Worm (Caenorhabditis elegans): ENCODE results near the gene grd-14.
A peak's percentile ranks its signal among the peaks of the same experiment; 100 is the strongest.

Gene grd-14

DNA sequence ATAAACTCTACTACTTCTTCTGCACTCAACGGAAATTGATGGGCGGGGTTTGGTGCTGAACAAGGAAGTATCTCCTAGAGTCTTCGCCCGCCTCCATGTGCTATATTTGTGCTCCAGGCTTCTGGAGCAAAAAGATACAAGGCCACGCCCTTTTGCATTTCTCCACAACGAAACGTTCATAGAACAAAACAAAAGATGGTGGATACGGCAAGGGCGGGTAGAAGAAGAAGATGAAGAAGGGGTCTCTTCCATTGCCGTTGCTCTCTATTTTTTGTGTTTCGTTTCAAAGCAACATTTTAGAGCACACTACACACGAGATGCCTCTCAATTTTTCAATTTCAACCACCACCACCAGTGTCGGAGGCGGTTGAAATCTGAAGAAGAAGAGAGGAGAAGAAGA is 23.5 kb upstream of the grd-14 start:
- TF ChIP-seq arid-1 (GFP tag; conservative IDR thresholded peaks at IDR 0.05), result no peak
- TF ChIP-seq nhr-42 (GFP tag; IDR thresholded peaks at IDR 0.05), result no peak
- no peak for TF ChIP-seq ceh-62 (tag; optimal IDR thresholded peaks at IDR 0.05)
- no peak for TF ChIP-seq nhr-77 (tag; optimal IDR thresholded peaks at IDR 0.05)
- TF ChIP-seq daf-16 (GFP tag; optimal IDR thresholded peaks at IDR 0.05), result no peak
- no peak for TF ChIP-seq daf-16 (tag; optimal IDR thresholded peaks at IDR 0.05)
- TF ChIP-seq nhr-10 (tag; optimal IDR thresholded peaks at IDR 0.05), result no peak
- TF ChIP-seq nhr-28 (tag; optimal IDR thresholded peaks at IDR 0.05), result no peak
- TF ChIP-seq madf-5 (GFP tag; IDR thresholded peaks at IDR 0.05), result no peak
- peak; percentile 77 for TF ChIP-seq aha-1 (tag)
- no peak for TF ChIP-seq hif-1 (tag; optimal IDR thresholded peaks at IDR 0.05)
- peak in 1 of 2 experiments; percentile 46 for TF ChIP-seq mdl-1 (tag; optimal IDR thresholded peaks at IDR 0.05)
- no peak for TF ChIP-seq Y105C5A.15 (GFP tag; IDR thresholded peaks at IDR 0.05)
- peak; percentile 11 for TF ChIP-seq mes-2 (tag; optimal IDR thresholded peaks at IDR 0.05; ENCODE audit: poor library complexity, severe bottlenecking)
- TF ChIP-seq dmd-6 (GFP tag; IDR thresholded peaks at IDR 0.05), result 0 out of 2 replicates have a peak, but pooled peaks have one; percentile 6
- TF ChIP-seq madf-9 (GFP tag; conservative IDR thresholded peaks at IDR 0.05), result no peak
- TF ChIP-seq hlh-11 (tag; optimal IDR thresholded peaks at IDR 0.05), result no peak
- no peak for TF ChIP-seq lir-3 (tag; optimal IDR thresholded peaks at IDR 0.05)
- no peak for TF ChIP-seq skn-1 (tag; optimal IDR thresholded peaks at IDR 0.05)
- TF ChIP-seq lim-7 (GFP tag; IDR thresholded peaks at IDR 0.05), result no peak
- no peak for TF ChIP-seq lin-13 (GFP tag; optimal IDR thresholded peaks at IDR 0.05)
- no peak for TF ChIP-seq dpl-1 (GFP tag; optimal IDR thresholded peaks at IDR 0.05)
- TF ChIP-seq unc-62 (GFP tag; optimal IDR thresholded peaks at IDR 0.05 in 1 of 2), result no peak
- TF ChIP-seq unc-62 (tag; optimal IDR thresholded peaks at IDR 0.05), result no peak
- TF ChIP-seq hmg-1.1 (GFP tag; IDR thresholded peaks at IDR 0.05), result no peak
- TF ChIP-seq lin-1 (GFP tag; IDR thresholded peaks at IDR 0.05), result no peak
- TF ChIP-seq lsy-2 (tag; optimal IDR thresholded peaks at IDR 0.05), result peak in 1 of 2 experiments; percentile 10
- no peak for TF ChIP-seq zag-1 (tag; optimal IDR thresholded peaks at IDR 0.05)
- TF ChIP-seq fkh-10 (GFP tag; optimal IDR thresholded peaks at IDR 0.05), result peak; percentile 61
- TF ChIP-seq mep-1 (tag; optimal IDR thresholded peaks at IDR 0.05), result peak; percentile 12
- peak; percentile 7 for TF ChIP-seq hlh-30 (tag; optimal IDR thresholded peaks at IDR 0.05; ENCODE audit: insufficient read depth)
- TF ChIP-seq lin-38 (GFP tag; IDR thresholded peaks at IDR 0.05), result no peak
- TF ChIP-seq gei-8 (GFP tag; optimal IDR thresholded peaks at IDR 0.05), result peak; percentile 31
- no peak for TF ChIP-seq snpc-4 (tag; optimal IDR thresholded peaks at IDR 0.05)
- no peak for TF ChIP-seq Y75B8A.6 (GFP tag; IDR thresholded peaks at IDR 0.05)
- TF ChIP-seq tra-1 (GFP tag; IDR thresholded peaks at IDR 0.05), result 0 out of 2 replicates have a peak, but pooled peaks have one; percentile 27
- no peak for TF ChIP-seq nhr-48 (tag; optimal IDR thresholded peaks at IDR 0.05)

DNA sequence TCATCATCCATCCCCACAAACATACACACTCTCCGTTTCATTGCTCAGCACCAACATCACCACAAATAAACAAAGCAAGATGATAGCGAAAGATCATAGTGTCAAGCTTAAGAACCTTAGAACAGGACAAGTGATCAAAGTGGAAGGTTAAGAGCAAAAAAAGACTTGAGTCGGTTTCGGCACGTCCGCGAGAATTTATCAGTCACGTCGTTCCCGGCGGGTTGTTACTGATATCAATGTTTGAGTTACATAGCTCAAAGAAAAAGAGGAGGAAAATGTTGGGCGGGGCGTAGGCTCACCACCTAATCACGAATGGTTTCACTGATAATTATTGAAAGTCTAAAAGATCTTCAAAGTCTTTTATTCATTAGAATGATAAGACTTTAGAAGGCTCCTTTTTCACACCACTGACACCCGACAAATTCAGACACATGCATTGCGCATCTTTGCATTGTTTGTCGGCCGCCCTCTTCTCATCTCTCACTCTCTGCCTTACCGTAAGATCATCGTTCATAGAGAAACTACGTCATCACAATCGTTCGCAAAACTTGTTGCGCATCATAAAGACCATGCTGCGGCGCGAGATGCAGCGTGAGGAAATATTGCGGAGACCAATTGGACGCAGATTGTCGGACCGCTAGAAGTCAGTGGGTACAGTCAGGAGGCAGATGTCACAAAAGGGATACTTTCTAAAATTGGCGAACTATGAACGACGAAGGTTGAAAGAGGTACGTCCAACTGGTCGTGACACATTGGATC is 22.6 kb upstream of the grd-14 start:
- TF ChIP-seq nhr-77 (tag; optimal IDR thresholded peaks at IDR 0.05) (peak; percentile 24), mxl-3 (GFP tag; optimal IDR thresholded peaks at IDR 0.05) (peak; percentile 93), nhr-25 (tag; optimal IDR thresholded peaks at IDR 0.05; ENCODE audit: borderline replicate concordance, insufficient read depth) (peak; percentile 86), lin-38 (GFP tag; IDR thresholded peaks at IDR 0.05) (no peak), unc-62 (GFP tag; optimal IDR thresholded peaks at IDR 0.05 in 1 of 2) (peak in 1 of 2 experiments; percentile 100), unc-62 (tag; optimal IDR thresholded peaks at IDR 0.05) (no peak), pqm-1 (tag; optimal IDR thresholded peaks at IDR 0.05) (peak; percentile 49), daf-8 (GFP tag; IDR thresholded peaks at IDR 0.05) (no peak), nhr-11 (tag; optimal IDR thresholded peaks at IDR 0.05) (peak; percentile 22), daf-16 (GFP tag; optimal IDR thresholded peaks at IDR 0.05) (no peak), daf-16 (tag; optimal IDR thresholded peaks at IDR 0.05) (no peak), vab-7 (GFP tag; IDR thresholded peaks at IDR 0.05) (no peak), nhr-10 (tag; optimal IDR thresholded peaks at IDR 0.05) (peak; percentile 85), mdt-29 (GFP tag; IDR thresholded peaks at IDR 0.05) (0 out of 2 replicates have a peak, but pooled peaks have one; percentile 38), madf-9 (GFP tag; conservative IDR thresholded peaks at IDR 0.05) (no peak), snpc-1.2 (GFP tag; IDR thresholded peaks at IDR 0.05) (no peak), ama-1 (optimal IDR thresholded peaks at IDR 0.05) (no peak), ceh-28 (tag; optimal IDR thresholded peaks at IDR 0.05) (no peak), dpl-1 (GFP tag; optimal IDR thresholded peaks at IDR 0.05) (peak; percentile 22), nhr-28 (tag; optimal IDR thresholded peaks at IDR 0.05) (peak; percentile 80), spr-1 (tag; optimal IDR thresholded peaks at IDR 0.05) (peak; percentile 68), F10B5.3 (tag; optimal IDR thresholded peaks at IDR 0.05) (no peak), hlh-30 (tag; optimal IDR thresholded peaks at IDR 0.05; ENCODE audit: insufficient read depth) (peak; percentile 83)
